Fruit fly (Drosophila melanogaster) whole organism, embryonic: ENCODE data around the gene CG10137.
A peak's percentile ranks its signal among the peaks of the same experiment; 100 is the strongest.

ENCODE experiments used
- Bgb ChIP-seq: fragments of 200-800 bp; sonication (Bioruptor generic); IDR thresholded peaks from 2 replicates; pipeline ENCODE4 v1.3.6; 2022; ENCODE audit warnings: missing biosample characterization, missing genetic modification characterization; ENCODE audit not compliant: partially characterized antibody
- CG10147 ChIP-seq: fragments of 200-800 bp; sonication (Bioruptor generic); optimal IDR thresholded peaks from 2 replicates; lab custom pipeline; 2019; ENCODE audit warnings: missing biosample characterization, mild to moderate bottlenecking, missing genetic modification characterization, moderate library complexity
- CG12104 ChIP-seq: fragments of 200-800 bp; sonication (Bioruptor generic); optimal IDR thresholded peaks from 3 replicates; lab custom pipeline; 2016; ENCODE audit warnings: missing biosample characterization, missing genetic modification characterization
- CG12219 ChIP-seq: fragments of 200-800 bp; sonication (Bioruptor generic); optimal IDR thresholded peaks from 3 replicates; lab custom pipeline; 2018; ENCODE audit warnings: missing biosample characterization, mild to moderate bottlenecking, missing genetic modification characterization
- CG12942 ChIP-seq: fragments of 200-800 bp; sonication (Bioruptor generic); optimal IDR thresholded peaks from 3 replicates; lab custom pipeline; 2016; ENCODE audit warnings: missing biosample characterization, missing genetic modification characterization
- CG13123 ChIP-seq: fragments of 200-800 bp; sonication (Bioruptor generic); optimal IDR thresholded peaks from 2 replicates; lab custom pipeline; 2016; ENCODE audit warnings: missing biosample characterization, missing genetic modification characterization
- CG17829 ChIP-seq: fragments of 200-800 bp; optimal IDR thresholded peaks from 2 replicates; lab custom pipeline; 2019; ENCODE audit warnings: missing biosample characterization, mild to moderate bottlenecking, missing genetic modification characterization, moderate library complexity
- CG18619 ChIP-seq: fragments of 200-800 bp; sonication (Bioruptor generic); optimal IDR thresholded peaks from 3 replicates; lab custom pipeline; 2017; ENCODE audit warnings: missing biosample characterization, mild to moderate bottlenecking, missing genetic modification characterization
- CG18764 ChIP-seq: fragments of 200-800 bp; sonication (Bioruptor generic); optimal IDR thresholded peaks from 3 replicates; lab custom pipeline; 2016; ENCODE audit warnings: missing biosample characterization, missing genetic modification characterization
- CG2120 ChIP-seq: fragments of 200-800 bp; sonication (Bioruptor generic); optimal IDR thresholded peaks from 3 replicates; lab custom pipeline; 2016; ENCODE audit warnings: missing biosample characterization, missing genetic modification characterization
- CG2199 ChIP-seq: fragments of 200-800 bp; sonication (Bioruptor generic); IDR thresholded peaks from 3 replicates; pipeline ENCODE4 v1.3.6; 2022; ENCODE audit warnings: missing biosample characterization, missing genetic modification characterization
- CG31365 ChIP-seq: fragments of 200-800 bp; sonication (Bioruptor generic); optimal IDR thresholded peaks from 2 replicates; lab custom pipeline; 2018; ENCODE audit warnings: missing biosample characterization, mild to moderate bottlenecking, missing genetic modification characterization
- CG3726 ChIP-seq: fragments of 200-800 bp; sonication (Bioruptor generic); IDR thresholded peaks from 3 replicates; pipeline ENCODE4, ENCODE4 v1.3.6; 2022; ENCODE audit warnings: missing biosample characterization, missing genetic modification characterization
- CG43689 ChIP-seq: fragments of 200-800 bp; sonication (Bioruptor generic); IDR thresholded peaks from 2 replicates; pipeline ENCODE4 v1.3.6; 2022; ENCODE audit warnings: missing biosample characterization, missing genetic modification characterization
- CG4404 ChIP-seq: fragments of 200-800 bp; sonication (Bioruptor generic); IDR thresholded peaks from 2 replicates; pipeline ENCODE4 v1.3.6; 2022; ENCODE audit warnings: missing biosample characterization, missing genetic modification characterization
- CG6765 ChIP-seq: fragments of 200-800 bp; sonication (Bioruptor generic); optimal IDR thresholded peaks from 3 replicates; lab custom pipeline; 2017; ENCODE audit warnings: missing biosample characterization, mild to moderate bottlenecking, missing genetic modification characterization
- CG7745 ChIP-seq: fragments of 200-800 bp; sonication (Bioruptor generic); optimal IDR thresholded peaks from 2 replicates; lab custom pipeline; 2018; ENCODE audit warnings: missing biosample characterization, mild to moderate bottlenecking, missing genetic modification characterization, moderate library complexity
- CG8765 ChIP-seq: fragments of 200-800 bp; sonication (Bioruptor generic); IDR thresholded peaks from 2 replicates; pipeline ENCODE4 v1.3.6; 2022; ENCODE audit warnings: missing biosample characterization, missing genetic modification characterization
- CG9215 ChIP-seq: fragments of 200-800 bp; sonication (Bioruptor generic); IDR thresholded peaks from 2 replicates; pipeline ENCODE4 v1.3.6; 2022; ENCODE audit warnings: missing biosample characterization, missing genetic modification characterization
- Camta ChIP-seq: fragments of 200-800 bp; sonication (Bioruptor generic); optimal IDR thresholded peaks from 2 replicates; lab custom pipeline; 2016; ENCODE audit warnings: missing biosample characterization, missing genetic modification characterization
- CkIIα-i1 ChIP-seq: fragments of 200-800 bp; sonication (Bioruptor generic); IDR thresholded peaks from 2 replicates; pipeline ENCODE4 v1.3.6; 2022; ENCODE audit warnings: missing biosample characterization, missing genetic modification characterization
- CrebB ChIP-seq: fragments of 200-800 bp; sonication (Bioruptor generic); optimal IDR thresholded peaks from 3 replicates; lab custom pipeline; 2018; ENCODE audit warnings: missing biosample characterization, mild to moderate bottlenecking, missing genetic modification characterization
- Drgx ChIP-seq: fragments of 200-800 bp; sonication (Bioruptor generic); IDR thresholded peaks from 2 replicates; pipeline ENCODE4 v1.3.6; 2022; ENCODE audit warnings: missing biosample characterization, missing genetic modification characterization
- H2.0 ChIP-seq: fragments of 200-800 bp; sonication (Bioruptor generic); IDR thresholded peaks from 2 replicates; pipeline ENCODE4 v1.3.6; 2022; ENCODE audit warnings: missing biosample characterization, missing genetic modification characterization
- HHEX ChIP-seq: fragments of 200-800 bp; sonication (Bioruptor generic); optimal IDR thresholded peaks from 3 replicates; lab custom pipeline; 2017; ENCODE audit warnings: missing biosample characterization, mild to moderate bottlenecking, missing genetic modification characterization, missing genetic modification reagents
- HLH4C ChIP-seq: fragments of 200-800 bp; sonication (Bioruptor generic); IDR thresholded peaks from 3 replicates; pipeline ENCODE4 v1.3.6; 2022; ENCODE audit warnings: missing biosample characterization, missing genetic modification characterization; ENCODE audit not compliant: partially characterized antibody
- Hey ChIP-seq: fragments of 200-800 bp; sonication (Bioruptor generic); optimal IDR thresholded peaks from 3 replicates; lab custom pipeline; 2018; ENCODE audit warnings: missing biosample characterization, mild to moderate bottlenecking, missing genetic modification characterization
- Hr51 ChIP-seq, 2 experiments: fragments of 200-800 bp; sonication (Bioruptor generic); optimal IDR thresholded peaks; 2 replicates in 1 of 2; 3 replicates in 1 of 2; lab custom pipeline; 2016 to 2018; ENCODE audit warnings: missing biosample characterization in 2 of 2, missing genetic modification characterization in 2 of 2, mild to moderate bottlenecking in 1 of 2, moderate library complexity in 1 of 2
- Lim3 ChIP-seq: fragments of 200-800 bp; sonication (Bioruptor generic); IDR thresholded peaks from 2 replicates; pipeline ENCODE4 v1.3.6; 2022; ENCODE audit warnings: missing biosample characterization, missing genetic modification characterization
- Myb ChIP-seq: fragments of 200-800 bp; sonication (Bioruptor generic); optimal IDR thresholded peaks from 2 replicates; lab custom pipeline; 2016; ENCODE audit warnings: missing biosample characterization, missing genetic modification characterization
- Scr ChIP-seq: fragments of 200-800 bp; sonication (Bioruptor generic); IDR thresholded peaks from 2 replicates; pipeline ENCODE4 v1.3.6; 2022; ENCODE audit warnings: missing biosample characterization, missing genetic modification characterization; ENCODE audit not compliant: partially characterized antibody
- Side ChIP-seq: fragments of 200-800 bp; sonication (Bioruptor generic); optimal IDR thresholded peaks from 2 replicates; lab custom pipeline; 2016; ENCODE audit warnings: missing biosample characterization, missing genetic modification characterization
- Usf ChIP-seq: fragments of 200-800 bp; sonication (Bioruptor generic); optimal IDR thresholded peaks from 2 replicates; lab custom pipeline; 2017; ENCODE audit warnings: missing genotype, missing biosample characterization, missing genetic modification characterization
- ash1 ChIP-seq: fragments of 200-800 bp; sonication (Bioruptor generic); optimal IDR thresholded peaks from 2 replicates; lab custom pipeline; 2018; ENCODE audit warnings: missing biosample characterization, mild to moderate bottlenecking, missing genetic modification characterization
- caup ChIP-seq: fragments of 200-800 bp; sonication (Bioruptor generic); optimal IDR thresholded peaks from 3 replicates; lab custom pipeline; 2017; ENCODE audit warnings: missing biosample characterization, mild to moderate bottlenecking, missing genetic modification characterization, moderate library complexity; ENCODE audit not compliant: severe bottlenecking
- chm ChIP-seq: fragments of 200-800 bp; sonication (Bioruptor generic); IDR thresholded peaks from 2 replicates; pipeline ENCODE4 v1.3.6; 2022; ENCODE audit warnings: missing biosample characterization, missing genetic modification characterization
- chn ChIP-seq: fragments of 200-800 bp; sonication (Bioruptor generic); optimal IDR thresholded peaks from 2 replicates; lab custom pipeline; 2016; ENCODE audit warnings: missing biosample characterization, missing genetic modification characterization
- crp ChIP-seq, 2 experiments: fragments of 200-800 bp; sonication (Bioruptor generic); optimal IDR thresholded peaks; 2 replicates in 1 of 2; 3 replicates in 1 of 2; lab custom pipeline; 2017; ENCODE audit warnings: missing biosample characterization in 2 of 2, missing genetic modification characterization in 2 of 2, mild to moderate bottlenecking in 1 of 2, moderate library complexity in 1 of 2
- danr ChIP-seq: fragments of 200-800 bp; sonication (Bioruptor generic); IDR thresholded peaks from 2 replicates; pipeline ENCODE4 v1.3.6; 2022; ENCODE audit warnings: missing biosample characterization, missing genetic modification characterization
- dpn ChIP-seq, 2 experiments: fragments of 200-800 bp; sonication (Bioruptor generic); optimal IDR thresholded peaks; 3 replicates each; lab custom pipeline; 2016; ENCODE audit warnings: missing biosample characterization in 2 of 2, missing genetic modification characterization in 2 of 2
- dysf ChIP-seq: fragments of 200-800 bp; sonication (Bioruptor generic); IDR thresholded peaks from 3 replicates; pipeline ENCODE4 v1.3.6; 2022; ENCODE audit warnings: missing biosample characterization, missing genetic modification characterization
- fd64A ChIP-seq: fragments of 200-800 bp; sonication (Bioruptor generic); optimal IDR thresholded peaks from 3 replicates; lab custom pipeline; 2018; ENCODE audit warnings: missing biosample characterization, mild to moderate bottlenecking, missing genetic modification characterization
- h ChIP-seq: fragments of >200 bp; optimal IDR thresholded peaks from 2 replicates; lab custom pipeline; 2017
- kni ChIP-seq: fragments of 200-800 bp; sonication (Bioruptor generic); optimal IDR thresholded peaks from 3 replicates; lab custom pipeline; 2017; ENCODE audit warnings: mild to moderate bottlenecking, missing biosample characterization, missing genetic modification reagents, missing genetic modification characterization
- lola ChIP-seq, 3 experiments: fragments of >200 bp in 2 of 3; fragments of 200-800 bp in 1 of 3; sonication (Bioruptor generic) in 1 of 3; optimal IDR thresholded peaks; 2 replicates each; lab custom pipeline; 2017 to 2019; ENCODE audit warnings: missing biosample characterization in 3 of 3, missing genetic modification characterization in 3 of 3, mild to moderate bottlenecking in 1 of 3, moderate library complexity in 1 of 3
- rib ChIP-seq: fragments of 200-800 bp; sonication (Bioruptor generic); IDR thresholded peaks from 2 replicates; pipeline ENCODE4 v1.3.6; 2022; ENCODE audit warnings: missing biosample characterization, missing genetic modification characterization
- ro ChIP-seq: fragments of 200-800 bp; sonication (Bioruptor generic); IDR thresholded peaks from 2 replicates; pipeline ENCODE4 v1.3.6; 2022; ENCODE audit warnings: missing biosample characterization, missing genetic modification characterization
- slou ChIP-seq: fragments of 200-800 bp; sonication (Bioruptor generic); optimal IDR thresholded peaks from 3 replicates; lab custom pipeline; 2016; ENCODE audit warnings: missing biosample characterization, missing genetic modification characterization
- sob ChIP-seq: fragments of 200-800 bp; sonication (Bioruptor generic); IDR thresholded peaks from 2 replicates; pipeline ENCODE4 v1.3.6; 2022; ENCODE audit warnings: missing biosample characterization, missing genetic modification characterization
- sqz ChIP-seq: fragments of 200-800 bp; sonication (Bioruptor generic); optimal IDR thresholded peaks from 3 replicates; lab custom pipeline; 2018; ENCODE audit warnings: missing biosample characterization, mild to moderate bottlenecking, missing genetic modification characterization
- tna ChIP-seq: fragments of 200-800 bp; sonication (Bioruptor generic); IDR thresholded peaks from 2 replicates; pipeline ENCODE4 v1.3.6; 2022; ENCODE audit warnings: missing biosample characterization, missing genetic modification characterization; ENCODE audit not compliant: partially characterized antibody
- toy ChIP-seq: fragments of 200-800 bp; sonication (Bioruptor generic); IDR thresholded peaks from 2 replicates; pipeline ENCODE4 v1.3.6; 2022; ENCODE audit warnings: missing biosample characterization, missing genetic modification characterization

CG10137 gene

DNA sequence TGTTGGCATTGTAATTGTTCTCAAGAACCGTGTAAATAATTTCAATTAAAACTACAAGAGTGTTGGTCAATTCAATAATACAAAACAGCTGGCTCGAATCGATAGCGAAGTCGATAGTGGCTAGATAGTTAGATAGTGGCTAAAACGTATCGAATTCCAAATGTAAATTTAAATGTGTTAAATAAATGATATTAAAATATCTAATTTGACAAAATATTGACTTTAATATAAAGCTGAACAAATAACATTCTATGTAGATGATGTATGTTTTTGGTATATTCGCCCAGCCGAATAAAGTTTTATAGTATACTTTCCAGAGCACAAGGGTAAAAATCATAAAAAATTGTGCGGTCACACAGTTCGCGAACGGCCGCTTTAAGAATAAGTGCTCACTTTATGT lies at the start of gene CG10137, which contains the start of gene Dpm1 (continued):
- no peak for TF ChIP-seq Hey (tag; lab: Kevin White, UChicago)
- peak; percentile 8 for TF ChIP-seq CG2120 (GFP tag; lab: Kevin White, UChicago)
- TF ChIP-seq chn (GFP tag; lab: Kevin White, UChicago), result no peak
- no peak for TF ChIP-seq lola (GFP tag; optimal IDR thresholded peaks at IDR 0.05; lab: Kevin White, UChicago)
- TF ChIP-seq Scr (GFP tag; lab: Robert Waterston, UW), result peak; percentile 81
- no peak for TF ChIP-seq CG43689 (GFP tag; lab: Robert Waterston, UW)
- TF ChIP-seq HHEX (GFP tag; lab: Kevin White, UChicago), result no peak
- no peak for TF ChIP-seq CG12942
- TF ChIP-seq CG12219 (GFP tag; lab: Kevin White, UChicago), result no peak
- TF ChIP-seq fd64A, result no peak
- TF ChIP-seq Hr51 (GFP tag; optimal IDR thresholded peaks at IDR 0.05; lab: Kevin White, UChicago), result no peak
- no peak for TF ChIP-seq Usf (GFP tag; lab: Kevin White, UChicago)
- TF ChIP-seq caup (GFP tag; lab: Kevin White, UChicago), result no peak
- TF ChIP-seq CG13123, result no peak
- no peak for TF ChIP-seq CkIIα-i1
- no peak for TF ChIP-seq Side (GFP tag; lab: Kevin White, UChicago)
- TF ChIP-seq CG17829 (tag; lab: Kevin White, UChicago), result peak; percentile 12
- TF ChIP-seq sob (GFP tag; lab: Robert Waterston, UW), result 0 out of 2 replicates have a peak, but pooled peaks have one; percentile 29
- TF ChIP-seq chm (GFP tag; lab: Robert Waterston, UW), result no peak
- no peak for TF ChIP-seq danr (GFP tag; lab: Robert Waterston, UW)
- TF ChIP-seq CG18619 (GFP tag; lab: Kevin White, UChicago), result no peak
- no peak for TF ChIP-seq Camta (GFP tag; lab: Kevin White, UChicago)
- TF ChIP-seq rib, result no peak
- no peak for TF ChIP-seq h (lab: Kevin White, UChicago)
- no peak for TF ChIP-seq tna (GFP tag; lab: Robert Waterston, UW)
- no peak for TF ChIP-seq CG4404 (GFP tag; lab: Robert Waterston, UW)
- no peak for TF ChIP-seq CG3726 (GFP tag; lab: Robert Waterston, UW)
- TF ChIP-seq CG7745 (tag; lab: Kevin White, UChicago), result no peak
- TF ChIP-seq CG9215 (GFP tag; lab: Robert Waterston, UW), result no peak
- peak; percentile 82 to 94 for TF ChIP-seq crp (GFP tag; optimal IDR thresholded peaks at IDR 0.05; lab: Kevin White, UChicago)
- TF ChIP-seq CG2199 (GFP tag; lab: Robert Waterston, UW), result no peak
- TF ChIP-seq toy (GFP tag; lab: Robert Waterston, UW), result no peak
- TF ChIP-seq CG12104 (GFP tag; lab: Kevin White, UChicago), result no peak
- no peak for TF ChIP-seq CG6765 (GFP tag; lab: Kevin White, UChicago)
- TF ChIP-seq H2.0 (GFP tag; lab: Robert Waterston, UW), result no peak
- TF ChIP-seq kni (GFP tag; lab: Kevin White, UChicago), result no peak
- no peak for TF ChIP-seq CG31365 (tag; lab: Kevin White, UChicago)
- no peak for TF ChIP-seq CG8765
- TF ChIP-seq CG10147 (GFP tag; lab: Kevin White, UChicago), result peak; percentile 12
- no peak for TF ChIP-seq slou (GFP tag; lab: Kevin White, UChicago)
- TF ChIP-seq CG18764, result no peak
- peak; percentile 69 for TF ChIP-seq HLH4C (GFP tag; lab: Robert Waterston, UW)
- no peak for TF ChIP-seq dysf (GFP tag; lab: Robert Waterston, UW)
- no peak for TF ChIP-seq Lim3
- no peak for TF ChIP-seq Drgx
- TF ChIP-seq ash1 (GFP tag; lab: Kevin White, UChicago), result no peak
- TF ChIP-seq CrebB (tag; lab: Kevin White, UChicago), result peak; percentile 6
- TF ChIP-seq sqz (GFP tag; lab: Kevin White, UChicago), result no peak
- TF ChIP-seq ro, result no peak
- TF ChIP-seq Myb, result peak; percentile 65
- TF ChIP-seq Bgb (GFP tag; lab: Robert Waterston, UW), result peak; percentile 73
- no peak for TF ChIP-seq dpn (GFP tag; optimal IDR thresholded peaks at IDR 0.05; lab: Kevin White, UChicago)
